Worm (Caenorhabditis elegans) whole organism, L1 larva: ENCODE data around the gene T08D10.5.

Experiments
- ama-1 ChIP-seq: fragments of 150-350 bp; optimal IDR thresholded peaks from 2 replicates; lab custom pipeline; 2014
- blmp-1 ChIP-seq: fragments of 150-350 bp; optimal IDR thresholded peaks from 2 replicates; lab custom pipeline; 2014; ENCODE audit warnings: missing biosample characterization, missing genetic modification characterization
- fkh-10 ChIP-seq: sonication (generic microtip); optimal IDR thresholded peaks from 2 replicates; lab custom pipeline; 2017; ENCODE audit warnings: missing biosample characterization, missing genetic modification reagents, missing genetic modification characterization
- fkh-8 ChIP-seq: sonication (generic microtip); optimal IDR thresholded peaks from 2 replicates; lab custom pipeline; 2016; ENCODE audit warnings: mild to moderate bottlenecking, missing genetic modification characterization, missing compliant biosample characterization
- nhr-12 ChIP-seq: sonication (generic microtip); optimal IDR thresholded peaks from 2 replicates; lab custom pipeline; 2017; ENCODE audit warnings: missing biosample characterization, missing genetic modification characterization
- nhr-237 ChIP-seq: fragments of 150-350 bp; optimal IDR thresholded peaks from 2 replicates; lab custom pipeline; 2014; ENCODE audit warnings: missing biosample characterization, missing genetic modification characterization
- nhr-47 ChIP-seq: sonication (generic microtip); optimal IDR thresholded peaks from 2 replicates; lab custom pipeline; 2016; ENCODE audit warnings: mild to moderate bottlenecking, missing genetic modification characterization, moderate library complexity, missing compliant biosample characterization
- nhr-76 ChIP-seq: sonication (generic microtip); optimal IDR thresholded peaks from 2 replicates; lab custom pipeline; 2017; ENCODE audit warnings: missing biosample characterization, missing genetic modification characterization
- unc-98 ChIP-seq: fragments of 200-800 bp; sonication (Bioruptor generic); IDR thresholded peaks from 2 replicates; pipeline ENCODE4 v1.3.6; 2022; ENCODE audit warnings: missing genetic modification characterization, missing compliant biosample characterization

DNA sequence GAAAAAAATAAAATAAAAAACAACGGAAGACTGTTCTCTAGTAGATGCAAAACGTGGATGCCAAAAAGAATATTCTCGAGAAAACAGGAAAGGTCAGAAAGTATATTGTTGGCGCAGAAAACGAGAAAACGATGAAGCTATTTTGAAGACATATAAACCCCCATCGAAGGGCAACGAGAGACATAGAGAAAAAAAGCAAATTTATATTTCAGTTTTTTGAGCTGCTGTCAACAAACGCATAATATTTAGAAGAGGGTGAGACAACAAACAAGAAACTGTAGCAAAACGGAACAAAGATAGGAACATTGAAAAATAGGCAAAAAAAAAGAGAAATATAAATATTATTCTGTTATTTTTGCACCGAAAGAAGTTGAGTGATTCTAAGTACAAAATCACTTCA lies 34.9 kb downstream of the T08D10.5 start:
- TF ChIP-seq ama-1 (no peak), nhr-12 (tag; lab: Kevin White, UChicago) (no peak), nhr-76 (tag; lab: Kevin White, UChicago) (no peak), blmp-1 (tag; lab: Kevin White, UChicago) (no peak), fkh-8 (tag; lab: Kevin White, UChicago) (no peak), fkh-10 (no peak), nhr-47 (tag; lab: Kevin White, UChicago) (no peak), unc-98 (GFP tag; lab: Robert Waterston, UW) (no peak), nhr-237 (tag; lab: Kevin White, UChicago) (no peak)
